Worm (Caenorhabditis elegans) whole organism, late embryonic: ENCODE results near the gene F46F5.16.

Experiments used
- C08G9.2 ChIP-seq: sonication (generic microtip); optimal IDR thresholded peaks from 2 replicates; lab custom pipeline; 2016; ENCODE audit warnings: mild to moderate bottlenecking, missing genetic modification characterization, moderate library complexity, missing compliant biosample characterization
- C38D4.7 ChIP-seq: fragments of 200-800 bp; sonication (Bioruptor generic); optimal IDR thresholded peaks from 2 replicates; lab custom pipeline; 2018; ENCODE audit warnings: mild to moderate bottlenecking, missing genetic modification characterization, moderate library complexity, missing compliant biosample characterization
- T23F11.4 ChIP-seq: fragments of 200-800 bp; sonication (Bioruptor generic); optimal IDR thresholded peaks from 2 replicates; lab custom pipeline; 2018; ENCODE audit warnings: mild to moderate bottlenecking, missing genetic modification characterization, missing compliant biosample characterization
- ama-1 ChIP-seq: fragments of 150-350 bp; optimal IDR thresholded peaks from 2 replicates; lab custom pipeline; 2014
- ceh-14 ChIP-seq: sonication (generic microtip); optimal IDR thresholded peaks from 2 replicates; lab custom pipeline; 2016; ENCODE audit warnings: missing genotype, missing genetic modification characterization, missing compliant biosample characterization
- ceh-2 ChIP-seq: sonication (generic microtip); optimal IDR thresholded peaks from 2 replicates; lab custom pipeline; 2016; ENCODE audit warnings: missing genotype, missing genetic modification characterization, missing compliant biosample characterization
- ceh-22 ChIP-seq: sonication (generic microtip); optimal IDR thresholded peaks from 2 replicates; lab custom pipeline; 2017; ENCODE audit warnings: missing biosample characterization, missing genetic modification characterization
- ceh-24 ChIP-seq: sonication (generic microtip); optimal IDR thresholded peaks from 2 replicates; lab custom pipeline; 2016; ENCODE audit warnings: mild to moderate bottlenecking, missing genetic modification characterization, missing compliant biosample characterization
- ceh-30 ChIP-seq: fragments of 150-350 bp; optimal IDR thresholded peaks from 2 replicates; lab custom pipeline; 2014; ENCODE audit warnings: missing biosample characterization, missing genetic modification characterization
- ceh-34 ChIP-seq: sonication (generic microtip); optimal IDR thresholded peaks from 2 replicates; lab custom pipeline; 2016; ENCODE audit warnings: mild to moderate bottlenecking, missing genetic modification characterization, missing compliant biosample characterization
- dmd-4 ChIP-seq: sonication (generic microtip); optimal IDR thresholded peaks from 2 replicates; lab custom pipeline; 2016; ENCODE audit warnings: borderline replicate concordance, missing genetic modification characterization, missing compliant biosample characterization
- dve-1 ChIP-seq: sonication (generic microtip); optimal IDR thresholded peaks from 2 replicates; lab custom pipeline; 2017; ENCODE audit warnings: antibody characterized with exemption, mild to moderate bottlenecking, missing genetic modification characterization, missing compliant biosample characterization
- elt-2 ChIP-seq: sonication (generic microtip); optimal IDR thresholded peaks from 2 replicates; lab custom pipeline; 2016; ENCODE audit warnings: missing genetic modification reagents, missing genetic modification characterization, missing compliant biosample characterization
- ets-4 ChIP-seq: sonication (generic microtip); optimal IDR thresholded peaks from 2 replicates; lab custom pipeline; 2016; ENCODE audit warnings: missing genetic modification characterization, missing compliant biosample characterization
- fax-1 ChIP-seq: sonication (generic microtip); optimal IDR thresholded peaks from 2 replicates; lab custom pipeline; 2016; ENCODE audit warnings: missing genotype, missing genetic modification characterization, missing compliant biosample characterization
- fkh-10 ChIP-seq: fragments of 150-350 bp; optimal IDR thresholded peaks from 2 replicates; lab custom pipeline; 2014; ENCODE audit warnings: missing biosample characterization, missing genetic modification reagents, missing genetic modification characterization
- gmeb-2 ChIP-seq: sonication (generic microtip); optimal IDR thresholded peaks from 2 replicates; lab custom pipeline; 2016; ENCODE audit warnings: missing genetic modification characterization, inconsistent platforms, missing compliant biosample characterization
- hlh-30 ChIP-seq: sonication (generic microtip); optimal IDR thresholded peaks from 2 replicates; lab custom pipeline; 2017; ENCODE audit warnings: antibody characterized with exemption, missing genetic modification characterization, missing compliant biosample characterization; ENCODE audit not compliant: insufficient read depth
- hlh-8 ChIP-seq: sonication (generic microtip); optimal IDR thresholded peaks from 2 replicates; lab custom pipeline; 2016; ENCODE audit warnings: missing genotype, missing genetic modification characterization, missing compliant biosample characterization
- madf-2 ChIP-seq: sonication (generic microtip); optimal IDR thresholded peaks from 2 replicates; lab custom pipeline; 2017; ENCODE audit warnings: missing genetic modification characterization, missing compliant biosample characterization
- nfya-1 ChIP-seq: sonication (generic microtip); optimal IDR thresholded peaks from 2 replicates; lab custom pipeline; 2017; ENCODE audit warnings: missing genetic modification characterization, mild to moderate bottlenecking, missing compliant biosample characterization, antibody characterized with exemption, moderate library complexity
- nhr-11 ChIP-seq: fragments of 150-350 bp; optimal IDR thresholded peaks from 2 replicates; lab custom pipeline; 2014; ENCODE audit warnings: missing biosample characterization, missing genetic modification characterization
- odd-2 ChIP-seq: sonication (generic microtip); optimal IDR thresholded peaks from 2 replicates; lab custom pipeline; 2017; ENCODE audit warnings: antibody characterized with exemption, mild to moderate bottlenecking, missing genetic modification characterization, missing compliant biosample characterization
- pag-3 ChIP-seq: sonication (generic microtip); optimal IDR thresholded peaks from 2 replicates; lab custom pipeline; 2016; ENCODE audit warnings: missing compliant biosample characterization, missing genetic modification characterization, borderline replicate concordance
- pat-9 ChIP-seq: fragments of 200-800 bp; sonication (Bioruptor generic); optimal IDR thresholded peaks from 2 replicates; lab custom pipeline; 2018; ENCODE audit warnings: mild to moderate bottlenecking, missing genetic modification characterization, moderate library complexity, missing compliant biosample characterization
- pha-2 ChIP-seq: sonication (generic microtip); optimal IDR thresholded peaks from 2 replicates; lab custom pipeline; 2017; ENCODE audit warnings: mild to moderate bottlenecking, missing genetic modification characterization, missing compliant biosample characterization
- pros-1 ChIP-seq: fragments of 150-350 bp; optimal IDR thresholded peaks from 2 replicates; lab custom pipeline; 2014; ENCODE audit warnings: missing biosample characterization, missing genetic modification reagents, missing genetic modification characterization
- ref-2 ChIP-seq: sonication (generic microtip); optimal IDR thresholded peaks from 2 replicates; lab custom pipeline; 2016; ENCODE audit warnings: missing genetic modification characterization, missing compliant biosample characterization
- rnt-1 ChIP-seq: sonication (generic microtip); optimal IDR thresholded peaks from 2 replicates; lab custom pipeline; 2016; ENCODE audit warnings: missing genetic modification characterization, missing compliant biosample characterization
- sox-2 ChIP-seq: fragments of 200-800 bp; sonication (Bioruptor generic); IDR thresholded peaks from 2 replicates; pipeline ENCODE4 v1.3.6; 2022; ENCODE audit warnings: missing genetic modification reagents, missing genetic modification characterization, missing compliant biosample characterization
- syd-9 ChIP-seq: sonication (generic microtip); optimal IDR thresholded peaks from 2 replicates; lab custom pipeline; 2016; ENCODE audit warnings: mild to moderate bottlenecking, missing genetic modification characterization, moderate library complexity, missing compliant biosample characterization
- tbx-2 ChIP-seq: sonication (generic microtip); optimal IDR thresholded peaks from 2 replicates; lab custom pipeline; 2016; ENCODE audit warnings: missing genetic modification characterization, missing compliant biosample characterization
- tbx-7 ChIP-seq: sonication (generic microtip); optimal IDR thresholded peaks from 2 replicates; lab custom pipeline; 2016; ENCODE audit warnings: missing genotype, missing genetic modification characterization, missing compliant biosample characterization
- unc-3 ChIP-seq, 2 experiments: fragments of 200-800 bp in 1 of 2; sonication (Bioruptor generic) in 1 of 2; sonication (generic microtip) in 1 of 2; conservative IDR thresholded peaks in 1 of 2; optimal IDR thresholded peaks in 1 of 2; 2 replicates each; pipeline versions ENCODE4 v1.3.6 to Lab custom; 2016 to 2022; ENCODE audit warnings: missing compliant biosample characterization in 2 of 2, missing genetic modification characterization in 2 of 2, missing genetic modification reagents in 1 of 2
- unc-86 ChIP-seq: sonication (generic microtip); optimal IDR thresholded peaks from 2 replicates; lab custom pipeline; 2016; ENCODE audit warnings: missing genetic modification characterization, missing compliant biosample characterization
- ztf-16 ChIP-seq: sonication (generic microtip); optimal IDR thresholded peaks from 2 replicates; lab custom pipeline; 2017; ENCODE audit warnings: missing genetic modification characterization, missing compliant biosample characterization

Gene F46F5.16

DNA sequence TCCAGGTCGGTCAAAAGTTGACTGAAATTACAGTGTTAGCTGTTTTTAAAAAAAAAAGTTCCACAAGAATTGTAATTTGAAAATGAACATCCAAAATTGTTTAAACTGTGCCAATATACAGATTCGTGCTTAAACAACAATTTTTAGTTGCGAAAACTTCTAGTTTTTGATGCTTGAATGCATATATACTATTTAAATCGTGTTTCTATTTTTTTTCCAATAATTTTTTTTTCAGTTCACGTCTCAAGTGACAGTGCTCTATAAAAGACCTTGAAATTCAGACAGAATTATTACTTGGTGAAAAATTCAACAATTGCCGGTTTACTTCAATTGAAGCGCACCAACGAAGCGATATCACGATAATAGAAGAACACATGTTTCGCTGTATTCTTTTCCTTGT lies at the start of gene F46F5.16:
Gene F46F5.16, plus strand, starts transcription at position 301 of the 400 bp plus-strand sequence.
- TF ChIP-seq tbx-2 (no peak), ceh-30 (tag; lab: Kevin White, UChicago) (no peak), pros-1 (tag; lab: Kevin White, UChicago) (no peak), unc-86 (tag; lab: Kevin White, UChicago) (no peak), dmd-4 (tag; lab: Kevin White, UChicago) (no peak), pat-9 (tag; lab: Kevin White, UChicago) (no peak), T23F11.4 (GFP tag; lab: Kevin White, UChicago) (no peak), hlh-30 (tag; lab: Kevin White, UChicago) (no peak), ceh-24 (tag; lab: Kevin White, UChicago) (no peak), madf-2 (tag; lab: Kevin White, UChicago) (no peak), syd-9 (no peak), nhr-11 (no peak), fkh-10 (GFP tag; lab: Kevin White, UChicago) (no peak), pha-2 (tag; lab: Kevin White, UChicago) (no peak), ceh-2 (tag; lab: Kevin White, UChicago) (no peak), pag-3 (no peak), sox-2 (GFP tag; lab: Robert Waterston, UW) (no peak)
- TF ChIP-seq, all 69 proteins: peak for 0

DNA sequence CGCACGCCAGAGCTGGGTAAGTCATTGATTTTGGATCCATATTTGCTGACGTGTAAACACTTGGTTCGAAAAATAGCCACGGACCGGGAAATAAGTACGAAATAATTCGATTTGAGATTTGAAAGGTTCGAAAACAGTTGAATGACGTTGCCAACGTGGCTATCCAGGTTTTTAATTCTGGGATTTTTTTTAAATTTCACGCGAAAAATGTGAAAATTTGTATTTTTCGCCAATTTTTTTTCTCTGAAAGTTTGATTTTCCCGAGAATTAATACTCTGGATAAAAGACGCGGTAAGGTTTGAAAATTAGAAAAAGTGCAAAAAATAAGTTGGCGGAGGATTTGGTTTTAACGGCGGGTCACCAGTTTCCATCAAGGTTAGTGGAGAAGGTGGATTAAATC lies 46.2 kb upstream of the F46F5.16 start, which contains the start of gene fbxc-48:
Gene fbxc-48, minus strand, starts transcription at position 101 of the 400 bp plus-strand sequence.
- TF ChIP-seq dmd-4 (tag; lab: Kevin White, UChicago): no peak
- no peak for TF ChIP-seq nfya-1 (tag; lab: Kevin White, UChicago)
- TF ChIP-seq rnt-1: no peak
- TF ChIP-seq ztf-16 (tag; lab: Kevin White, UChicago): no peak
- TF ChIP-seq ceh-14 (tag; lab: Kevin White, UChicago): no peak
- TF ChIP-seq odd-2 (tag; lab: Kevin White, UChicago): no peak
- TF ChIP-seq fax-1 (tag; lab: Kevin White, UChicago): no peak
- no peak for TF ChIP-seq nhr-11
- no peak for TF ChIP-seq ceh-22
- no peak for TF ChIP-seq C08G9.2 (tag; lab: Kevin White, UChicago)
- no peak for TF ChIP-seq elt-2 (tag; lab: Kevin White, UChicago)
- TF ChIP-seq hlh-30 (tag; lab: Kevin White, UChicago): no peak
- no peak for TF ChIP-seq unc-3 (GFP tag; conservative IDR thresholded peaks at IDR 0.05; lab: Robert Waterston, UW)
- no peak for TF ChIP-seq unc-3 (tag; optimal IDR thresholded peaks at IDR 0.05; lab: Kevin White, UChicago)
- TF ChIP-seq ceh-34 (tag; lab: Kevin White, UChicago): no peak
- no peak for TF ChIP-seq C38D4.7 (GFP tag; lab: Kevin White, UChicago)
- TF ChIP-seq ama-1 (lab: Kevin White, UChicago): no peak
- no peak for TF ChIP-seq dve-1 (tag; lab: Kevin White, UChicago)
- TF ChIP-seq T23F11.4 (GFP tag; lab: Kevin White, UChicago): no peak
- no peak for TF ChIP-seq ceh-30 (tag; lab: Kevin White, UChicago)
- no peak for TF ChIP-seq pag-3
- TF ChIP-seq, all 69 proteins: peak for 0

DNA sequence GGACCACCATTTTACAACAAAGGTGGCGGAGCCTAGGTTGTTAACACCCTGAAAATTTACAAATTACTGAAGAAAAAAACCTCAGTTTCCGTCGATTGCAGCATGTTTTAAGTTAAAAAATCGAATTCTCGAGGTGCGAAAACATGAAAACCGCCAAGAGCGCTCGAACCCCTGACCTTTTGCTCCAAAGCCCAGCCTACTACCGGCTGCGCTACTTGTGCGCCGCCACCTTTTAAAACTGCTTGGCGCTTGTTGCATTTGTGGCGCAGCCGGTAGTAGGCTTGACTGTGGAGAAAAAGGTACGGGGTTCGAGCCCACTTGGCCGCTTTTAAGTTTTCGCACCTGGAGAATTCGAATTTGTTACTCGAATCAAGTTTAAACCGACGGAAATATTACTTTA lies 36.9 kb upstream of the F46F5.16 start, which contains the start of gene snt-6:
Gene snt-6, minus strand, starts transcription at position 58 of the 400 bp plus-strand sequence.
- no peak for TF ChIP-seq gmeb-2 (tag; lab: Kevin White, UChicago)
- no peak for TF ChIP-seq madf-2 (tag; lab: Kevin White, UChicago)
- TF ChIP-seq hlh-8 (tag; lab: Kevin White, UChicago): no peak
- TF ChIP-seq syd-9: no peak
- no peak for TF ChIP-seq tbx-7 (tag; lab: Kevin White, UChicago)
- no peak for TF ChIP-seq ets-4 (tag; lab: Kevin White, UChicago)
- TF ChIP-seq ceh-24 (tag; lab: Kevin White, UChicago): no peak
- no peak for TF ChIP-seq ref-2 (tag; lab: Kevin White, UChicago)
